Fruit fly (Drosophila melanogaster) whole organism, embryonic: ENCODE results near the gene CG5104.

Experiments
- Ada2b ChIP-seq: fragments of 200-800 bp; sonication (Bioruptor generic); IDR thresholded peaks from 2 replicates; pipeline ENCODE4 v1.3.6; 2022; ENCODE audit warnings: missing biosample characterization, missing genetic modification characterization
- Asciz ChIP-seq: fragments of 200-800 bp; sonication (Bioruptor generic); optimal IDR thresholded peaks from 2 replicates; lab custom pipeline; 2017; ENCODE audit warnings: missing biosample characterization, mild to moderate bottlenecking, missing genetic modification characterization, missing genetic modification reagents
- Blimp-1 ChIP-seq: fragments of 200-800 bp; sonication (Bioruptor generic); optimal IDR thresholded peaks from 3 replicates; lab custom pipeline; 2018; ENCODE audit warnings: missing biosample characterization, missing genetic modification characterization, mild to moderate bottlenecking, moderate library complexity, missing genetic modification reagents
- CG10654 ChIP-seq: fragments of 200-800 bp; sonication (Bioruptor generic); optimal IDR thresholded peaks from 2 replicates; lab custom pipeline; 2016; ENCODE audit warnings: missing biosample characterization, missing genetic modification characterization
- CG10959 ChIP-seq: fragments of 200-800 bp; sonication (Bioruptor generic); IDR thresholded peaks from 2 replicates; pipeline ENCODE4 v1.3.6; 2022; ENCODE audit warnings: missing biosample characterization, missing genetic modification characterization
- CG11247 ChIP-seq: fragments of 200-800 bp; sonication (Bioruptor generic); IDR thresholded peaks from 2 replicates; pipeline ENCODE4 v1.3.6; 2022; ENCODE audit warnings: missing biosample characterization, missing genetic modification characterization
- CG11398 ChIP-seq: fragments of 200-800 bp; sonication (Bioruptor generic); optimal IDR thresholded peaks from 2 replicates; lab custom pipeline; 2016; ENCODE audit warnings: missing biosample characterization, missing genetic modification characterization
- CG11456 ChIP-seq: fragments of 200-800 bp; sonication (Bioruptor generic); IDR thresholded peaks from 3 replicates; pipeline ENCODE4 v1.3.6; 2022; ENCODE audit warnings: missing biosample characterization, missing genetic modification characterization
- CG13424 ChIP-seq: fragments of 200-800 bp; sonication (Bioruptor generic); optimal IDR thresholded peaks from 2 replicates; lab custom pipeline; 2019; ENCODE audit warnings: missing biosample characterization, mild to moderate bottlenecking, missing genetic modification characterization, moderate library complexity
- CG15514 ChIP-seq: fragments of 200-800 bp; sonication (Bioruptor generic); optimal IDR thresholded peaks from 3 replicates; lab custom pipeline; 2017; ENCODE audit warnings: missing biosample characterization, missing genetic modification characterization, mild to moderate bottlenecking, moderate library complexity, missing genetic modification reagents
- CG1792 ChIP-seq: fragments of 200-800 bp; sonication (Bioruptor generic); optimal IDR thresholded peaks from 2 replicates; lab custom pipeline; 2016; ENCODE audit warnings: missing biosample characterization, missing genetic modification characterization
- CG18619 ChIP-seq: fragments of 200-800 bp; sonication (Bioruptor generic); optimal IDR thresholded peaks from 3 replicates; lab custom pipeline; 2017; ENCODE audit warnings: missing biosample characterization, mild to moderate bottlenecking, missing genetic modification characterization
- CG2712 ChIP-seq: fragments of 200-800 bp; optimal IDR thresholded peaks from 3 replicates; lab custom pipeline; 2019; ENCODE audit warnings: missing biosample characterization, mild to moderate bottlenecking, missing genetic modification characterization, moderate library complexity
- CG30403 ChIP-seq: fragments of 200-800 bp; sonication (Bioruptor generic); optimal IDR thresholded peaks from 3 replicates; lab custom pipeline; 2016; ENCODE audit warnings: missing biosample characterization, missing genetic modification characterization
- CG4328 ChIP-seq: fragments of 200-800 bp; sonication (Bioruptor generic); optimal IDR thresholded peaks from 3 replicates; lab custom pipeline; 2017; ENCODE audit warnings: missing biosample characterization, missing genetic modification reagents, missing genetic modification characterization
- CG43689 ChIP-seq: fragments of 200-800 bp; sonication (Bioruptor generic); IDR thresholded peaks from 2 replicates; pipeline ENCODE4 v1.3.6; 2022; ENCODE audit warnings: missing biosample characterization, missing genetic modification characterization
- CG8944 ChIP-seq: fragments of 200-800 bp; sonication (Bioruptor generic); optimal IDR thresholded peaks from 3 replicates; lab custom pipeline; 2016; ENCODE audit warnings: missing biosample characterization, missing genetic modification characterization
- CoRest ChIP-seq: fragments of 200-800 bp; sonication (Bioruptor generic); optimal IDR thresholded peaks from 3 replicates; lab custom pipeline; 2018; ENCODE audit warnings: missing biosample characterization, mild to moderate bottlenecking, missing genetic modification characterization, moderate library complexity
- Doc2 ChIP-seq: fragments of 200-800 bp; sonication (Bioruptor generic); IDR thresholded peaks from 2 replicates; pipeline ENCODE4 v1.3.6; 2022; ENCODE audit warnings: missing biosample characterization, missing genetic modification characterization
- HmgZ ChIP-seq: fragments of 200-800 bp; sonication (Bioruptor generic); optimal IDR thresholded peaks from 2 replicates; lab custom pipeline; 2018; ENCODE audit warnings: missing biosample characterization, mild to moderate bottlenecking, missing genetic modification characterization
- Meics ChIP-seq: fragments of 200-800 bp; sonication (Bioruptor generic); optimal IDR thresholded peaks from 2 replicates; lab custom pipeline; 2017; ENCODE audit warnings: missing biosample characterization, mild to moderate bottlenecking, missing genetic modification characterization
- Oli ChIP-seq: fragments of 200-800 bp; sonication (Bioruptor generic); optimal IDR thresholded peaks from 2 replicates; lab custom pipeline; 2018; ENCODE audit warnings: missing biosample characterization, mild to moderate bottlenecking, missing genetic modification characterization, moderate library complexity
- Rfx ChIP-seq: fragments of 200-800 bp; sonication (Bioruptor generic); IDR thresholded peaks from 2 replicates; pipeline ENCODE4 v1.3.6; 2022; ENCODE audit warnings: missing biosample characterization, missing genetic modification characterization
- Sin3A ChIP-seq: fragments of >200 bp; optimal IDR thresholded peaks from 2 replicates; lab custom pipeline; 2018
- Xbp1 ChIP-seq: fragments of 200-800 bp; sonication (Bioruptor generic); optimal IDR thresholded peaks from 3 replicates; lab custom pipeline; 2016; ENCODE audit warnings: missing biosample characterization, mild to moderate bottlenecking, missing genetic modification characterization
- YL-1 ChIP-seq: fragments of 200-800 bp; sonication (Bioruptor generic); optimal IDR thresholded peaks from 3 replicates; lab custom pipeline; 2017; ENCODE audit warnings: missing biosample characterization, mild to moderate bottlenecking, missing genetic modification characterization
- ash1 ChIP-seq: fragments of 200-800 bp; sonication (Bioruptor generic); optimal IDR thresholded peaks from 2 replicates; lab custom pipeline; 2018; ENCODE audit warnings: missing biosample characterization, mild to moderate bottlenecking, missing genetic modification characterization
- cato ChIP-seq: fragments of 200-800 bp; sonication (Bioruptor generic); optimal IDR thresholded peaks from 2 replicates; lab custom pipeline; 2016; ENCODE audit warnings: missing biosample characterization, missing genetic modification characterization, borderline replicate concordance
- chm ChIP-seq: fragments of 200-800 bp; sonication (Bioruptor generic); IDR thresholded peaks from 2 replicates; pipeline ENCODE4 v1.3.6; 2022; ENCODE audit warnings: missing biosample characterization, missing genetic modification characterization
- dati ChIP-seq: fragments of 200-800 bp; sonication (Bioruptor generic); IDR thresholded peaks from 2 replicates; pipeline ENCODE4 v1.3.6; 2022; ENCODE audit warnings: missing biosample characterization, missing genetic modification characterization
- dpn ChIP-seq, 2 experiments: fragments of 200-800 bp; sonication (Bioruptor generic); optimal IDR thresholded peaks; 3 replicates each; lab custom pipeline; 2016; ENCODE audit warnings: missing biosample characterization in 2 of 2, missing genetic modification characterization in 2 of 2
- exex ChIP-seq: fragments of 200-800 bp; sonication (Bioruptor generic); optimal IDR thresholded peaks from 4 replicates; lab custom pipeline; 2018; ENCODE audit warnings: missing biosample characterization, mild to moderate bottlenecking, missing genetic modification characterization, moderate library complexity
- grn ChIP-seq: fragments of 200-800 bp; sonication (Bioruptor generic); optimal IDR thresholded peaks from 3 replicates; lab custom pipeline; 2017; ENCODE audit warnings: missing biosample characterization, missing genetic modification characterization
- hth ChIP-seq: fragments of >200 bp; optimal IDR thresholded peaks from 2 replicates; lab custom pipeline; 2017; ENCODE audit warnings: inconsistent platforms
- ind ChIP-seq: fragments of 200-800 bp; sonication (Bioruptor generic); optimal IDR thresholded peaks from 3 replicates; lab custom pipeline; 2016; ENCODE audit warnings: missing biosample characterization, missing genetic modification characterization
- knrl ChIP-seq: fragments of 200-800 bp; sonication (Bioruptor generic); IDR thresholded peaks from 3 replicates; pipeline ENCODE4 v1.3.6; 2022; ENCODE audit warnings: missing biosample characterization, missing genetic modification characterization; ENCODE audit not compliant: partially characterized antibody
- lola ChIP-seq, 3 experiments: fragments of >200 bp in 2 of 3; fragments of 200-800 bp in 1 of 3; sonication (Bioruptor generic) in 1 of 3; optimal IDR thresholded peaks; 2 replicates each; lab custom pipeline; 2017 to 2019; ENCODE audit warnings: missing biosample characterization in 3 of 3, missing genetic modification characterization in 3 of 3, mild to moderate bottlenecking in 1 of 3, moderate library complexity in 1 of 3
- nau ChIP-seq: fragments of 200-800 bp; sonication (Bioruptor generic); optimal IDR thresholded peaks from 3 replicates; lab custom pipeline; 2017; ENCODE audit warnings: missing biosample characterization, mild to moderate bottlenecking, missing genetic modification characterization, missing genetic modification reagents
- p53 ChIP-seq: fragments of 200-800 bp; sonication (Bioruptor generic); optimal IDR thresholded peaks from 2 replicates; lab custom pipeline; 2016; ENCODE audit warnings: missing biosample characterization, missing genetic modification characterization
- pan ChIP-seq, 4 experiments: fragments of >200 bp in 3 of 4; fragments of 200-800 bp in 1 of 4; sonication (Bioruptor generic) in 1 of 4; optimal IDR thresholded peaks in 3 of 4; IDR thresholded peaks in 1 of 4; 2 replicates each; pipeline versions ENCODE4 v1.3.6 to Lab custom; 2017 to 2022; ENCODE audit warnings: missing biosample characterization in 2 of 4, missing genetic modification characterization in 2 of 4, mixed read lengths in 1 of 4
- row ChIP-seq: fragments of 200-800 bp; sonication (Bioruptor generic); IDR thresholded peaks from 3 replicates; pipeline ENCODE4 v1.3.6; 2022; ENCODE audit warnings: missing biosample characterization, missing genetic modification characterization
- sd ChIP-seq: fragments of 200-800 bp; sonication (Bioruptor generic); optimal IDR thresholded peaks from 3 replicates; lab custom pipeline; 2018; ENCODE audit warnings: missing biosample characterization, mild to moderate bottlenecking, missing genetic modification characterization, moderate library complexity
- sens-2 ChIP-seq: fragments of 200-800 bp; sonication (Bioruptor generic); IDR thresholded peaks from 2 replicates; pipeline ENCODE4 v1.3.6; 2022; ENCODE audit warnings: missing biosample characterization, missing genetic modification characterization
- slou ChIP-seq: fragments of 200-800 bp; sonication (Bioruptor generic); optimal IDR thresholded peaks from 3 replicates; lab custom pipeline; 2016; ENCODE audit warnings: missing biosample characterization, missing genetic modification characterization
- sr ChIP-seq: fragments of 200-800 bp; sonication (Bioruptor generic); IDR thresholded peaks from 3 replicates; pipeline ENCODE4 v1.3.6; 2022; ENCODE audit warnings: missing biosample characterization, missing genetic modification characterization
- stc ChIP-seq: fragments of 200-800 bp; sonication (Bioruptor generic); IDR thresholded peaks from 2 replicates; pipeline ENCODE4 v1.3.6; 2022; ENCODE audit warnings: missing biosample characterization, missing genetic modification characterization
- tgo ChIP-seq: fragments of 200-800 bp; sonication (Bioruptor generic); IDR thresholded peaks from 3 replicates; pipeline ENCODE4 v1.3.6; 2022; ENCODE audit warnings: missing biosample characterization, missing genetic modification characterization
- twi ChIP-seq: fragments of 200-800 bp; optimal IDR thresholded peaks from 2 replicates; lab custom pipeline; 2019; ENCODE audit warnings: missing biosample characterization, mild to moderate bottlenecking, missing genetic modification characterization, moderate library complexity
- usp ChIP-seq: fragments of >200 bp; optimal IDR thresholded peaks from 2 replicates; lab custom pipeline; 2017; ENCODE audit warnings: missing biosample characterization, missing genetic modification characterization
- vnd ChIP-seq: fragments of 200-800 bp; sonication (Bioruptor generic); IDR thresholded peaks from 3 replicates; pipeline ENCODE4 v1.3.6; 2022; ENCODE audit warnings: missing biosample characterization, missing genetic modification characterization; ENCODE audit not compliant: partially characterized antibody
- zf30C ChIP-seq: fragments of 200-800 bp; sonication (Bioruptor generic); optimal IDR thresholded peaks from 3 replicates; lab custom pipeline; 2018; ENCODE audit warnings: missing biosample characterization, mild to moderate bottlenecking, missing genetic modification characterization

CG5104 gene

dm6 chr3L:20520687-20521169 lies at the start of gene CG5104, which contains the start of gene mTerf3:
Gene CG5104 (plus strand): TSS chr3L:20521009.
Gene mTerf3 (minus strand): TSS chr3L:20520772.
- no peak for TF ChIP-seq CG43689 (GFP tag; lab: Robert Waterston, UW)
- TF ChIP-seq cato (GFP tag; lab: Kevin White, UChicago) = no peak
- TF ChIP-seq sens-2 (GFP tag; lab: Robert Waterston, UW) = no peak
- peak in 1 of 2 experiments; percentile 30 for TF ChIP-seq dpn (GFP tag; optimal IDR thresholded peaks at IDR 0.05; lab: Kevin White, UChicago)
- TF ChIP-seq lola (GFP tag; optimal IDR thresholded peaks at IDR 0.05; lab: Kevin White, UChicago) = peak in 1 of 3 experiments; percentile 34
- no peak for TF ChIP-seq CG4328 (GFP tag; lab: Kevin White, UChicago)
- TF ChIP-seq sr = no peak
- TF ChIP-seq Oli = no peak
- peak; percentile 10 for TF ChIP-seq Xbp1 (GFP tag; lab: Kevin White, UChicago)
- no peak for TF ChIP-seq CG10959 (GFP tag; lab: Robert Waterston, UW)
- TF ChIP-seq p53 = no peak
- no peak for TF ChIP-seq vnd
- no peak for TF ChIP-seq Asciz (GFP tag; lab: Kevin White, UChicago)
- no peak for TF ChIP-seq stc (GFP tag; lab: Robert Waterston, UW)
- TF ChIP-seq chm = no peak
- no peak for TF ChIP-seq CG18619
- TF ChIP-seq HmgZ = peak; percentile 47
- TF ChIP-seq CG11456 (GFP tag; lab: Robert Waterston, UW) = no peak
- no peak for TF ChIP-seq Ada2b (GFP tag; lab: Robert Waterston, UW)
- TF ChIP-seq zf30C (GFP tag; lab: Kevin White, UChicago) = no peak
- peak; percentile 46 for TF ChIP-seq CoRest (tag; lab: Kevin White, UChicago)
- TF ChIP-seq nau (GFP tag; lab: Kevin White, UChicago) = no peak
- no peak for TF ChIP-seq pan (optimal IDR thresholded peaks at IDR 0.05; lab: Kevin White, UChicago)
- TF ChIP-seq pan (GFP tag; optimal IDR thresholded peaks at IDR 0.05 in 1 of 2, IDR thresholded peaks at IDR 0.05 in 1 of 2) = no peak
- peak; percentile 50 for TF ChIP-seq CG15514 (GFP tag; lab: Kevin White, UChicago)
- peak; percentile 57 for TF ChIP-seq YL-1 (GFP tag; lab: Kevin White, UChicago)
- 0 out of 2 replicates have a peak, but pooled peaks have one; percentile 8 for TF ChIP-seq Rfx
- peak; percentile 46 for TF ChIP-seq CG13424 (tag; lab: Kevin White, UChicago)
- TF ChIP-seq CG1792 (GFP tag; lab: Kevin White, UChicago) = no peak
- no peak for TF ChIP-seq CG8944 (GFP tag; lab: Kevin White, UChicago)
- no peak for TF ChIP-seq usp (GFP tag; lab: Kevin White, UChicago)
- no peak for TF ChIP-seq hth
- no peak for TF ChIP-seq CG11398 (GFP tag; lab: Kevin White, UChicago)
- no peak for TF ChIP-seq Blimp-1 (GFP tag; lab: Kevin White, UChicago)
- TF ChIP-seq exex (tag; lab: Kevin White, UChicago) = no peak
- TF ChIP-seq CG2712 (tag; lab: Kevin White, UChicago) = peak; percentile 42
- TF ChIP-seq CG30403 (GFP tag; lab: Kevin White, UChicago) = peak; percentile 49
- no peak for TF ChIP-seq CG11247 (GFP tag; lab: Robert Waterston, UW)
- no peak for TF ChIP-seq slou (GFP tag; lab: Kevin White, UChicago)
- peak; percentile 26 for TF ChIP-seq ind (GFP tag; lab: Kevin White, UChicago)
- no peak for TF ChIP-seq ash1 (GFP tag; lab: Kevin White, UChicago)
- TF ChIP-seq tgo = no peak
- no peak for TF ChIP-seq dati (GFP tag; lab: Robert Waterston, UW)
- TF ChIP-seq sd (tag; lab: Kevin White, UChicago) = peak; percentile 86
- peak; percentile 78 for TF ChIP-seq row
- TF ChIP-seq Doc2 (GFP tag; lab: Robert Waterston, UW) = no peak
- peak; percentile 35; the same call in 1 of the 3 replicates for TF ChIP-seq knrl (GFP tag; lab: Robert Waterston, UW)
- TF ChIP-seq twi (tag; lab: Kevin White, UChicago) = no peak
- peak; percentile 33 for TF ChIP-seq Sin3A (lab: Kevin White, UChicago)
- TF ChIP-seq grn (GFP tag; lab: Kevin White, UChicago) = no peak
- TF ChIP-seq CG10654 (GFP tag; lab: Kevin White, UChicago) = peak; percentile 7
- no peak for TF ChIP-seq Meics
